Worm (Caenorhabditis elegans) whole organism, L4 larva: ENCODE data around the gene T13F2.6.

Source experiments
- F26F4.8 ChIP-seq: fragments of 200-800 bp; sonication (Bioruptor generic); conservative IDR thresholded peaks from 2 replicates; pipeline ENCODE4 v1.3.6; 2022; ENCODE audit warnings: missing genetic modification characterization, missing compliant biosample characterization
- F44E2.7 ChIP-seq: fragments of 200-800 bp; sonication (Bioruptor generic); IDR thresholded peaks from 2 replicates; pipeline ENCODE4 v2.1.2; 2022; ENCODE audit warnings: missing genetic modification characterization, missing compliant biosample characterization
- F49E8.2 ChIP-seq: sonication (generic microtip); optimal IDR thresholded peaks from 2 replicates; lab custom pipeline; 2016; ENCODE audit warnings: missing compliant biosample characterization, mild to moderate bottlenecking, missing genetic modification characterization, borderline replicate concordance
- Y105C5A.15 ChIP-seq: fragments of 200-800 bp; sonication (Bioruptor generic); IDR thresholded peaks from 2 replicates; pipeline ENCODE4 v1.3.6; 2022; ENCODE audit warnings: missing genetic modification characterization, missing compliant biosample characterization
- Y48G9A.11 ChIP-seq: fragments of 200-800 bp; sonication (Bioruptor generic); IDR thresholded peaks from 2 replicates; pipeline ENCODE4 v1.3.6; 2022; ENCODE audit warnings: missing genetic modification reagents, missing genetic modification characterization, missing compliant biosample characterization
- Y5F2A.4 ChIP-seq: fragments of 200-800 bp; sonication (Bioruptor generic); optimal IDR thresholded peaks from 2 replicates; lab custom pipeline; 2018; ENCODE audit warnings: mild to moderate bottlenecking, missing genetic modification characterization, missing compliant biosample characterization
- Y75B8A.6 ChIP-seq: fragments of 200-800 bp; sonication (Bioruptor generic); IDR thresholded peaks from 2 replicates; pipeline ENCODE4 v1.3.6; 2022; ENCODE audit warnings: missing genetic modification reagents, missing genetic modification characterization, missing compliant biosample characterization
- ZK337.2 ChIP-seq: fragments of 200-800 bp; sonication (Bioruptor generic); IDR thresholded peaks from 2 replicates; pipeline ENCODE4 v1.3.6; 2022; ENCODE audit warnings: missing genetic modification reagents, missing genetic modification characterization, missing compliant biosample characterization
- aha-1 ChIP-seq: fragments of 150-350 bp; peaks from one replicate; lab custom pipeline; 2014; ENCODE audit warnings: missing biosample characterization, missing genetic modification characterization
- aly-2 ChIP-seq: sonication (generic microtip); optimal IDR thresholded peaks from 2 replicates; lab custom pipeline; 2018; ENCODE audit warnings: missing biosample characterization, missing genetic modification characterization
- ama-1 ChIP-seq: fragments of 150-350 bp; optimal IDR thresholded peaks from 2 replicates; lab custom pipeline; 2014; ENCODE audit warnings: inconsistent platforms, mixed read lengths
- ceh-28 ChIP-seq: fragments of 150-350 bp; optimal IDR thresholded peaks from 2 replicates; lab custom pipeline; 2014; ENCODE audit warnings: missing biosample characterization, missing genetic modification reagents, missing genetic modification characterization
- ceh-62 ChIP-seq: sonication (generic microtip); optimal IDR thresholded peaks from 2 replicates; lab custom pipeline; 2017; ENCODE audit warnings: missing biosample characterization, missing genetic modification characterization
- ctbp-1 ChIP-seq: fragments of 200-800 bp; sonication (Bioruptor generic); IDR thresholded peaks from 2 replicates; pipeline ENCODE4 v1.3.6; 2022; ENCODE audit warnings: missing genetic modification reagents, missing genetic modification characterization, missing compliant biosample characterization
- daf-8 ChIP-seq: fragments of 200-800 bp; sonication (Bioruptor generic); IDR thresholded peaks from 2 replicates; pipeline ENCODE4 v1.3.6; 2022; ENCODE audit warnings: missing genetic modification characterization, missing compliant biosample characterization
- hlh-30 ChIP-seq: sonication (generic microtip); optimal IDR thresholded peaks from 2 replicates; lab custom pipeline; 2017; ENCODE audit warnings: antibody characterized with exemption, mild to moderate bottlenecking, missing genetic modification characterization, missing compliant biosample characterization; ENCODE audit not compliant: insufficient read depth
- hmg-1.1 ChIP-seq: fragments of 200-800 bp; sonication (Bioruptor generic); IDR thresholded peaks from 2 replicates; pipeline ENCODE4 v1.3.6; 2022; ENCODE audit warnings: missing genetic modification reagents, missing genetic modification characterization, missing compliant biosample characterization
- madf-9 ChIP-seq: fragments of 200-800 bp; sonication (Bioruptor generic); conservative IDR thresholded peaks from 2 replicates; pipeline ENCODE4 v1.3.6; 2022; ENCODE audit warnings: missing genetic modification reagents, missing genetic modification characterization, missing compliant biosample characterization
- mdl-1 ChIP-seq, 2 experiments: fragments of 150-350 bp in 1 of 2; sonication (generic microtip) in 1 of 2; optimal IDR thresholded peaks; 2 replicates each; lab custom pipeline; 2014 to 2017; ENCODE audit warnings: missing biosample characterization in 2 of 2, missing genetic modification characterization in 2 of 2
- mdt-29 ChIP-seq: fragments of 200-800 bp; sonication (Bioruptor generic); IDR thresholded peaks from 2 replicates; pipeline ENCODE4 v1.3.6; 2022; ENCODE audit warnings: missing genetic modification reagents, missing genetic modification characterization, missing compliant biosample characterization
- mes-2 ChIP-seq: sonication (generic microtip); optimal IDR thresholded peaks from 2 replicates; lab custom pipeline; 2016; ENCODE audit warnings: missing genotype, mild to moderate bottlenecking, missing genetic modification characterization, missing compliant biosample characterization; ENCODE audit not compliant: poor library complexity, severe bottlenecking
- mxl-3 ChIP-seq: fragments of 200-800 bp; sonication (Bioruptor generic); optimal IDR thresholded peaks from 2 replicates; lab custom pipeline; 2018; ENCODE audit warnings: mild to moderate bottlenecking, missing genetic modification characterization, missing compliant biosample characterization
- nhr-102 ChIP-seq: sonication (generic microtip); optimal IDR thresholded peaks from 2 replicates; lab custom pipeline; 2016; ENCODE audit warnings: mild to moderate bottlenecking, missing genetic modification characterization, moderate library complexity, missing compliant biosample characterization
- nhr-41 ChIP-seq: fragments of 200-800 bp; sonication (Bioruptor generic); IDR thresholded peaks from 2 replicates; pipeline ENCODE4 v1.3.6; 2022; ENCODE audit warnings: missing genetic modification reagents, missing genetic modification characterization, missing compliant biosample characterization
- nhr-42 ChIP-seq: fragments of 200-800 bp; sonication (Bioruptor generic); IDR thresholded peaks from 2 replicates; pipeline ENCODE4 v1.3.6; 2022; ENCODE audit warnings: missing genetic modification characterization, missing compliant biosample characterization
- nhr-6 ChIP-seq: fragments of 150-350 bp; optimal IDR thresholded peaks from 2 replicates; lab custom pipeline; 2014; ENCODE audit warnings: missing biosample characterization, missing genetic modification characterization
- nhr-76 ChIP-seq: fragments of 150-350 bp; optimal IDR thresholded peaks from 2 replicates; lab custom pipeline; 2014; ENCODE audit warnings: missing biosample characterization, missing genetic modification characterization
- nhr-77 ChIP-seq: fragments of 150-350 bp; optimal IDR thresholded peaks from 2 replicates; lab custom pipeline; 2014; ENCODE audit warnings: missing biosample characterization, missing genetic modification characterization
- pqm-1 ChIP-seq: sonication (generic microtip); optimal IDR thresholded peaks from 2 replicates; lab custom pipeline; 2017; ENCODE audit warnings: missing biosample characterization, missing genetic modification characterization
- rbr-2 ChIP-seq: sonication (generic microtip); optimal IDR thresholded peaks from 2 replicates; lab custom pipeline; 2016; ENCODE audit warnings: missing genotype, missing genetic modification characterization, missing compliant biosample characterization
- saeg-2 ChIP-seq: fragments of 200-800 bp; sonication (Bioruptor generic); IDR thresholded peaks from 2 replicates; pipeline ENCODE4 v1.3.6; 2022; ENCODE audit warnings: missing genetic modification reagents, missing genetic modification characterization, missing compliant biosample characterization
- sdz-12 ChIP-seq: fragments of 200-800 bp; sonication (Bioruptor generic); optimal IDR thresholded peaks from 2 replicates; lab custom pipeline; 2018; ENCODE audit warnings: mild to moderate bottlenecking, missing genetic modification characterization, missing compliant biosample characterization
- set-16 ChIP-seq: fragments of 200-800 bp; sonication (Bioruptor generic); IDR thresholded peaks from 2 replicates; pipeline ENCODE4 v1.3.6; 2022; ENCODE audit warnings: missing genetic modification reagents, missing genetic modification characterization, missing compliant biosample characterization
- snpc-1.2 ChIP-seq: fragments of 200-800 bp; sonication (Bioruptor generic); IDR thresholded peaks from 2 replicates; pipeline ENCODE4 v1.3.6; 2022; ENCODE audit warnings: missing genetic modification reagents, missing genetic modification characterization, missing compliant biosample characterization
- spr-1 ChIP-seq: sonication (generic microtip); optimal IDR thresholded peaks from 2 replicates; lab custom pipeline; 2016; ENCODE audit warnings: mild to moderate bottlenecking, missing genetic modification characterization, missing compliant biosample characterization
- unc-130 ChIP-seq: sonication (generic microtip); optimal IDR thresholded peaks from 2 replicates; lab custom pipeline; 2016; ENCODE audit warnings: missing genetic modification reagents, missing genetic modification characterization, missing compliant biosample characterization
- vab-7 ChIP-seq: fragments of 200-800 bp; sonication (Bioruptor generic); IDR thresholded peaks from 2 replicates; pipeline ENCODE4 v1.3.6; 2022; ENCODE audit warnings: missing genetic modification reagents, missing genetic modification characterization, missing compliant biosample characterization

T13F2.6 gene

ce11 chrIV:9739001-9739400 lies 39.1 kb upstream of the T13F2.6 start (continued):
- no peak for TF ChIP-seq F44E2.7 (GFP tag; lab: Robert Waterston, UW)
- no peak for TF ChIP-seq saeg-2 (GFP tag; lab: Robert Waterston, UW)
- no peak for TF ChIP-seq aly-2 (tag; lab: Kevin White, UChicago)
- no peak for TF ChIP-seq Y75B8A.6 (GFP tag; lab: Robert Waterston, UW)
- no peak for TF ChIP-seq mes-2 (tag; lab: Kevin White, UChicago)
- no peak for TF ChIP-seq Y5F2A.4 (GFP tag; lab: Kevin White, UChicago)
- TF ChIP-seq F49E8.2 (tag; lab: Kevin White, UChicago): peak; percentile 28
- no peak for TF ChIP-seq hlh-30
- no peak for TF ChIP-seq rbr-2
- TF ChIP-seq unc-130 (GFP tag; lab: Kevin White, UChicago): peak; percentile 64
- no peak for TF ChIP-seq Y48G9A.11 (GFP tag; lab: Robert Waterston, UW)

- peak; percentile 44 for TF ChIP-seq unc-130 (GFP tag; lab: Kevin White, UChicago)
- TF ChIP-seq, all 104 proteins: peak for 1; not testable (repeated sequence) for 103
Measured at ce11 chrIV:9740851-9741549, 37.1 kb upstream of the T13F2.6 start, which contains the start of gene gln-6. Gene gln-6, minus strand, starts transcription at chrIV:9740901.

- TF ChIP-seq nhr-102 (tag; lab: Kevin White, UChicago): no peak
- TF ChIP-seq aha-1 (tag; lab: Kevin White, UChicago): peak; percentile 96
Measured at ce11 chrIV:9742883-9743282, 35.2 kb upstream of the T13F2.6 start, which contains the start of gene C28D4.7. Gene C28D4.7, minus strand, starts transcription at chrIV:9743147.

ce11 chrIV:9744905-9745304 lies 33.2 kb upstream of the T13F2.6 start, which contains the start of gene C28D4.4:
Gene C28D4.4, minus strand, starts transcription at chrIV:9745005.
- no peak for TF ChIP-seq mdl-1 (tag; optimal IDR thresholded peaks at IDR 0.05; lab: Kevin White, UChicago)

ce11 chrIV:9746762-9747161 lies 31.4 kb upstream of the T13F2.6 start, which contains the start of gene C28D4.5:
Gene C28D4.5, minus strand, starts transcription at chrIV:9746862.
- TF ChIP-seq vab-7 (GFP tag; lab: Robert Waterston, UW) (no peak), nhr-6 (tag; lab: Kevin White, UChicago) (no peak), Y105C5A.15 (no peak), spr-1 (tag; lab: Kevin White, UChicago) (no peak), hmg-1.1 (GFP tag; lab: Robert Waterston, UW) (no peak), mxl-3 (GFP tag; lab: Kevin White, UChicago) (no peak)
- TF ChIP-seq, all 104 proteins: peak for 0

- no peak for TF ChIP-seq ctbp-1
- no peak for TF ChIP-seq sdz-12
- no peak for TF ChIP-seq F26F4.8
- TF ChIP-seq ama-1: no peak
- TF ChIP-seq madf-9 (GFP tag; lab: Robert Waterston, UW): no peak
- TF ChIP-seq ceh-62 (tag; lab: Kevin White, UChicago): no peak
- TF ChIP-seq nhr-6 (tag; lab: Kevin White, UChicago): no peak
- no peak for TF ChIP-seq snpc-1.2 (GFP tag; lab: Robert Waterston, UW)
- TF ChIP-seq nhr-41: no peak
- TF ChIP-seq pqm-1 (tag; lab: Kevin White, UChicago): no peak
- no peak for TF ChIP-seq nhr-76 (tag; lab: Kevin White, UChicago)
- TF ChIP-seq nhr-77 (tag; lab: Kevin White, UChicago): no peak
- no peak for TF ChIP-seq mdl-1 (tag; optimal IDR thresholded peaks at IDR 0.05; lab: Kevin White, UChicago)
- no peak for TF ChIP-seq ZK337.2 (GFP tag; lab: Robert Waterston, UW)
- TF ChIP-seq daf-8 (GFP tag; lab: Robert Waterston, UW): no peak
- no peak for TF ChIP-seq set-16 (GFP tag; lab: Robert Waterston, UW)
- no peak for TF ChIP-seq nhr-42 (GFP tag; lab: Robert Waterston, UW)
- TF ChIP-seq ceh-28: no peak
- TF ChIP-seq mdt-29: no peak
- TF ChIP-seq F44E2.7 (GFP tag; lab: Robert Waterston, UW): no peak
- TF ChIP-seq, all 104 proteins: peak for 0
Measured at ce11 chrIV:9748342-9748741, 29.8 kb upstream of the T13F2.6 start, which contains the start of gene C28D4.8. Gene C28D4.8, minus strand, starts transcription at chrIV:9748442.
